Worm (Caenorhabditis elegans): Measurements from ENCODE around the gene F32D8.7.
A peak's percentile ranks its signal among the peaks of the same experiment; 100 is the strongest.

Gene F32D8.7

ce11 chrV:10897172-10897571 lies 1.1 kb upstream of the F32D8.7 start (continued):
- peak; percentile 98 to 99 (median 98) for TF ChIP-seq ceh-82 (tag; optimal IDR thresholded peaks at IDR 0.05)
- TF ChIP-seq dsc-1 (tag; optimal IDR thresholded peaks at IDR 0.05) = peak; percentile 99
- peak; percentile 43 to 97 for TF ChIP-seq mdl-1 (tag; optimal IDR thresholded peaks at IDR 0.05)
- peak; percentile 99 for TF ChIP-seq xbp-1 (tag; optimal IDR thresholded peaks at IDR 0.05)
- TF ChIP-seq nhr-28 (tag; optimal IDR thresholded peaks at IDR 0.05) = peak; percentile 51
- TF ChIP-seq lir-3 (tag; optimal IDR thresholded peaks at IDR 0.05; ENCODE audit: poor library complexity) = peak; percentile 94
- peak; percentile 99 for TF ChIP-seq nhr-47 (tag; optimal IDR thresholded peaks at IDR 0.05)
- peak; percentile 94 for TF ChIP-seq C34B4.2 (tag; optimal IDR thresholded peaks at IDR 0.05)
- peak; percentile 99 for TF ChIP-seq unc-86 (tag; optimal IDR thresholded peaks at IDR 0.05)
- TF ChIP-seq nhr-71 (tag; optimal IDR thresholded peaks at IDR 0.05) = peak; percentile 100
- TF ChIP-seq ces-1 (GFP tag; optimal IDR thresholded peaks at IDR 0.05) = no peak
- peak; percentile 97 for TF ChIP-seq skn-1 (tag; optimal IDR thresholded peaks at IDR 0.05)
- peak; percentile 31 for TF ChIP-seq nhr-12 (tag; optimal IDR thresholded peaks at IDR 0.05)
- TF ChIP-seq efl-3 (GFP tag; optimal IDR thresholded peaks at IDR 0.05) = peak; percentile 98
- TF ChIP-seq ceh-8 (GFP tag; optimal IDR thresholded peaks at IDR 0.05) = peak; percentile 98
- peak; percentile 98 for TF ChIP-seq irx-1 (tag; optimal IDR thresholded peaks at IDR 0.05)
- no peak for TF ChIP-seq alr-1 (tag; optimal IDR thresholded peaks at IDR 0.05; ENCODE audit: borderline replicate concordance)
- TF ChIP-seq vab-15 (tag; optimal IDR thresholded peaks at IDR 0.05) = peak; percentile 98
- peak; percentile 79 for TF ChIP-seq ama-1 (optimal IDR thresholded peaks at IDR 0.05)
- TF ChIP-seq grh-1 (GFP tag; IDR thresholded peaks at IDR 0.05) = peak; percentile 99
- TF ChIP-seq fkh-8 (tag; optimal IDR thresholded peaks at IDR 0.05) = peak; percentile 99
- TF ChIP-seq pqm-1 (tag; optimal IDR thresholded peaks at IDR 0.05) = no peak
- peak; percentile 96 for TF ChIP-seq mab-9 (GFP tag; IDR thresholded peaks at IDR 0.05)
- peak; percentile 99 for TF ChIP-seq lin-13 (GFP tag; optimal IDR thresholded peaks at IDR 0.05)
- TF ChIP-seq elt-3 (tag; optimal IDR thresholded peaks at IDR 0.05) = peak in 5 of 6 experiments; percentile 91 to 99 (median 98)
- TF ChIP-seq unc-62 (GFP tag; optimal IDR thresholded peaks at IDR 0.05) = peak; percentile 54
- TF ChIP-seq pag-3 (tag; optimal IDR thresholded peaks at IDR 0.05; ENCODE audit: borderline replicate concordance, insufficient read depth) = no peak
- peak; percentile 99 for TF ChIP-seq nhr-19 (GFP tag; conservative IDR thresholded peaks at IDR 0.05)
- peak; percentile 97 for TF ChIP-seq nhr-77 (tag; optimal IDR thresholded peaks at IDR 0.05)
- TF ChIP-seq C16A3.4 (tag; optimal IDR thresholded peaks at IDR 0.05) = peak; percentile 98
- TF ChIP-seq ets-5 (GFP tag; IDR thresholded peaks at IDR 0.05) = no peak
- TF ChIP-seq aly-2 (tag; optimal IDR thresholded peaks at IDR 0.05) = peak; percentile 92
- peak; percentile 96 for TF ChIP-seq fkh-10 (GFP tag; optimal IDR thresholded peaks at IDR 0.05)
- TF ChIP-seq fkh-4 (tag; optimal IDR thresholded peaks at IDR 0.05; ENCODE audit: borderline replicate concordance) = peak; percentile 88
- peak; percentile 37 for TF ChIP-seq hlh-17 (GFP tag; optimal IDR thresholded peaks at IDR 0.05; ENCODE audit: borderline replicate concordance)
- peak; percentile 97 for TF ChIP-seq sox-4 (tag; optimal IDR thresholded peaks at IDR 0.05)
- peak; percentile 97 for TF ChIP-seq elt-2 (tag; optimal IDR thresholded peaks at IDR 0.05)
- TF ChIP-seq lin-15B (tag; optimal IDR thresholded peaks at IDR 0.05) = peak; percentile 98

ce11 chrV:10898629-10899028 lies 394 bp downstream of the F32D8.7 start:
- TF ChIP-seq lin-14 (GFP tag; optimal IDR thresholded peaks at IDR 0.05) = peak; percentile 41
- peak; percentile 72 for TF ChIP-seq blmp-1 (tag; optimal IDR thresholded peaks at IDR 0.05)
- TF ChIP-seq nhr-85 (tag) = peak; percentile 69
- no peak for TF ChIP-seq dsc-1 (tag; optimal IDR thresholded peaks at IDR 0.05)
- TF ChIP-seq efl-1 (optimal IDR thresholded peaks at IDR 0.05) = no peak
- TF ChIP-seq efl-1 (GFP tag; optimal IDR thresholded peaks at IDR 0.05 in 1 of 2) = peak in 1 of 2 experiments; percentile 80
- TF ChIP-seq hlh-17 (GFP tag; optimal IDR thresholded peaks at IDR 0.05; ENCODE audit: borderline replicate concordance) = no peak
